Worm (Caenorhabditis elegans) whole organism, L4 larva: ENCODE data around the gene C17G10.7.

Experiments
- D1046.2 ChIP-seq: fragments of 200-800 bp; sonication (Bioruptor generic); IDR thresholded peaks from 2 replicates; pipeline ENCODE4 v1.3.6; 2022; ENCODE audit warnings: missing genetic modification characterization, missing compliant biosample characterization
- F10B5.3 ChIP-seq: sonication (generic microtip); optimal IDR thresholded peaks from 2 replicates; lab custom pipeline; 2016; ENCODE audit warnings: mild to moderate bottlenecking, missing genetic modification characterization, missing compliant biosample characterization
- F26F4.8 ChIP-seq: fragments of 200-800 bp; sonication (Bioruptor generic); conservative IDR thresholded peaks from 2 replicates; pipeline ENCODE4 v1.3.6; 2022; ENCODE audit warnings: missing genetic modification characterization, missing compliant biosample characterization
- F44E2.7 ChIP-seq: fragments of 200-800 bp; sonication (Bioruptor generic); IDR thresholded peaks from 2 replicates; pipeline ENCODE4 v2.1.2; 2022; ENCODE audit warnings: missing genetic modification characterization, missing compliant biosample characterization
- F49E8.2 ChIP-seq: sonication (generic microtip); optimal IDR thresholded peaks from 2 replicates; lab custom pipeline; 2016; ENCODE audit warnings: missing compliant biosample characterization, mild to moderate bottlenecking, missing genetic modification characterization, borderline replicate concordance
- T20F7.1 ChIP-seq: fragments of 200-800 bp; sonication (Bioruptor generic); optimal IDR thresholded peaks from 2 replicates; lab custom pipeline; 2018; ENCODE audit warnings: mild to moderate bottlenecking, missing genetic modification characterization, missing compliant biosample characterization
- T26A8.4 ChIP-seq: fragments of 200-800 bp; sonication (Bioruptor generic); IDR thresholded peaks from 2 replicates; pipeline ENCODE4 v1.3.6; 2022; ENCODE audit warnings: missing genetic modification characterization, missing compliant biosample characterization
- Y105C5A.15 ChIP-seq: fragments of 200-800 bp; sonication (Bioruptor generic); IDR thresholded peaks from 2 replicates; pipeline ENCODE4 v1.3.6; 2022; ENCODE audit warnings: missing genetic modification characterization, missing compliant biosample characterization
- Y48G9A.11 ChIP-seq: fragments of 200-800 bp; sonication (Bioruptor generic); IDR thresholded peaks from 2 replicates; pipeline ENCODE4 v1.3.6; 2022; ENCODE audit warnings: missing genetic modification reagents, missing genetic modification characterization, missing compliant biosample characterization
- Y5F2A.4 ChIP-seq: fragments of 200-800 bp; sonication (Bioruptor generic); optimal IDR thresholded peaks from 2 replicates; lab custom pipeline; 2018; ENCODE audit warnings: mild to moderate bottlenecking, missing genetic modification characterization, missing compliant biosample characterization
- Y75B8A.6 ChIP-seq: fragments of 200-800 bp; sonication (Bioruptor generic); IDR thresholded peaks from 2 replicates; pipeline ENCODE4 v1.3.6; 2022; ENCODE audit warnings: missing genetic modification reagents, missing genetic modification characterization, missing compliant biosample characterization
- aly-2 ChIP-seq: sonication (generic microtip); optimal IDR thresholded peaks from 2 replicates; lab custom pipeline; 2018; ENCODE audit warnings: missing biosample characterization, missing genetic modification characterization
- ceh-20 ChIP-seq: fragments of 200-800 bp; sonication (Bioruptor generic); IDR thresholded peaks from 2 replicates; pipeline ENCODE4 v1.3.6; 2022; ENCODE audit warnings: missing genetic modification reagents, missing genetic modification characterization, missing compliant biosample characterization
- ceh-32 ChIP-seq: sonication (generic microtip); optimal IDR thresholded peaks from 2 replicates; lab custom pipeline; 2016; ENCODE audit warnings: mild to moderate bottlenecking, missing genetic modification characterization, missing compliant biosample characterization; ENCODE audit not compliant: poor library complexity
- ceh-62 ChIP-seq: sonication (generic microtip); optimal IDR thresholded peaks from 2 replicates; lab custom pipeline; 2017; ENCODE audit warnings: missing biosample characterization, missing genetic modification characterization
- ceh-82 ChIP-seq: sonication (generic microtip); optimal IDR thresholded peaks from 2 replicates; lab custom pipeline; 2017; ENCODE audit warnings: missing biosample characterization, missing genetic modification characterization
- cey-2 ChIP-seq: sonication (generic microtip); optimal IDR thresholded peaks from 3 replicates; lab custom pipeline; 2017; ENCODE audit warnings: missing genetic modification characterization, mild to moderate bottlenecking, missing compliant biosample characterization, antibody characterized with exemption, borderline replicate concordance; ENCODE audit not compliant: insufficient read depth
- dmd-8 ChIP-seq: fragments of 200-800 bp; sonication (Bioruptor generic); IDR thresholded peaks from 2 replicates; pipeline ENCODE4 v1.3.6; 2022; ENCODE audit warnings: missing genetic modification characterization, missing compliant biosample characterization
- dmd-9 ChIP-seq: fragments of 200-800 bp; sonication (Bioruptor generic); IDR thresholded peaks from 2 replicates; pipeline ENCODE4 v1.3.6; 2022; ENCODE audit warnings: missing genetic modification reagents, missing genetic modification characterization, missing compliant biosample characterization
- dpl-1 ChIP-seq: fragments of 150-350 bp; optimal IDR thresholded peaks from 2 replicates; lab custom pipeline; 2014; ENCODE audit warnings: missing biosample characterization, missing genetic modification reagents, missing genetic modification characterization
- duxl-1 ChIP-seq: sonication (generic microtip); optimal IDR thresholded peaks from 2 replicates; lab custom pipeline; 2016; ENCODE audit warnings: mild to moderate bottlenecking, missing genetic modification characterization, moderate library complexity, missing compliant biosample characterization; ENCODE audit not compliant: poor library complexity
- dve-1 ChIP-seq: sonication (generic microtip); optimal IDR thresholded peaks from 2 replicates; lab custom pipeline; 2017; ENCODE audit warnings: antibody characterized with exemption, mild to moderate bottlenecking, missing genetic modification characterization, missing compliant biosample characterization; ENCODE audit not compliant: insufficient read depth
- hif-1 ChIP-seq, 2 experiments: sonication (generic microtip); optimal IDR thresholded peaks; 2 replicates each; lab custom pipeline; 2016 to 2017; ENCODE audit warnings: missing compliant biosample characterization in 2 of 2, missing genetic modification characterization in 2 of 2, missing genetic modification reagents in 2 of 2, missing genotype in 2 of 2, mild to moderate bottlenecking in 1 of 2
- lin-1 ChIP-seq: fragments of 200-800 bp; sonication (Bioruptor generic); IDR thresholded peaks from 2 replicates; pipeline ENCODE4 v1.3.6; 2022; ENCODE audit warnings: missing genetic modification reagents, missing genetic modification characterization, missing compliant biosample characterization
- lin-13 ChIP-seq: fragments of 150-350 bp; optimal IDR thresholded peaks from 2 replicates; lab custom pipeline; 2014; ENCODE audit warnings: missing biosample characterization, missing genetic modification reagents, missing genetic modification characterization
- lin-15B ChIP-seq: fragments of 150-350 bp; sonication (generic microtip); optimal IDR thresholded peaks from 3 replicates; lab custom pipeline; 2014; ENCODE audit warnings: missing biosample characterization, missing genetic modification characterization
- lin-38 ChIP-seq: fragments of 200-800 bp; sonication (Bioruptor generic); IDR thresholded peaks from 2 replicates; pipeline ENCODE4 v1.3.6; 2022; ENCODE audit warnings: missing genetic modification reagents, missing genetic modification characterization, missing compliant biosample characterization
- lsy-2 ChIP-seq, 2 experiments: fragments of 150-350 bp in 1 of 2; sonication (generic microtip) in 1 of 2; optimal IDR thresholded peaks; 2 replicates each; lab custom pipeline; 2014 to 2017; ENCODE audit warnings: missing biosample characterization in 2 of 2, missing genetic modification characterization in 2 of 2
- mdt-29 ChIP-seq: fragments of 200-800 bp; sonication (Bioruptor generic); IDR thresholded peaks from 2 replicates; pipeline ENCODE4 v1.3.6; 2022; ENCODE audit warnings: missing genetic modification reagents, missing genetic modification characterization, missing compliant biosample characterization
- mep-1 ChIP-seq: fragments of 150-350 bp; sonication (generic microtip); optimal IDR thresholded peaks from 3 replicates; lab custom pipeline; 2014; ENCODE audit warnings: missing biosample characterization, missing genetic modification characterization
- mes-2 ChIP-seq: sonication (generic microtip); optimal IDR thresholded peaks from 2 replicates; lab custom pipeline; 2016; ENCODE audit warnings: missing genotype, mild to moderate bottlenecking, missing genetic modification characterization, missing compliant biosample characterization; ENCODE audit not compliant: poor library complexity, severe bottlenecking
- mxl-2 ChIP-seq: fragments of 200-800 bp; sonication (Bioruptor generic); conservative IDR thresholded peaks from 2 replicates; pipeline ENCODE4 v1.3.6; 2022; ENCODE audit warnings: missing genetic modification reagents, missing genetic modification characterization, missing compliant biosample characterization
- nhr-10 ChIP-seq: fragments of 150-350 bp; optimal IDR thresholded peaks from 2 replicates; lab custom pipeline; 2014; ENCODE audit warnings: missing biosample characterization, missing genetic modification characterization
- nhr-11 ChIP-seq: fragments of 150-350 bp; optimal IDR thresholded peaks from 2 replicates; lab custom pipeline; 2014; ENCODE audit warnings: missing biosample characterization, missing genetic modification characterization
- nhr-111 ChIP-seq: fragments of 200-800 bp; sonication (Bioruptor generic); optimal IDR thresholded peaks from 2 replicates; lab custom pipeline; 2018; ENCODE audit warnings: mild to moderate bottlenecking, missing genetic modification characterization, missing compliant biosample characterization
- nhr-28 ChIP-seq: fragments of 150-350 bp; optimal IDR thresholded peaks from 2 replicates; lab custom pipeline; 2014; ENCODE audit warnings: missing biosample characterization, missing genetic modification characterization
- nhr-48 ChIP-seq: sonication (generic microtip); optimal IDR thresholded peaks from 2 replicates; lab custom pipeline; 2016; ENCODE audit warnings: mild to moderate bottlenecking, missing genetic modification characterization, missing compliant biosample characterization
- nhr-6 ChIP-seq: fragments of 150-350 bp; optimal IDR thresholded peaks from 2 replicates; lab custom pipeline; 2014; ENCODE audit warnings: missing biosample characterization, missing genetic modification characterization
- nhr-76 ChIP-seq: fragments of 150-350 bp; optimal IDR thresholded peaks from 2 replicates; lab custom pipeline; 2014; ENCODE audit warnings: missing biosample characterization, missing genetic modification characterization
- nhr-77 ChIP-seq: fragments of 150-350 bp; optimal IDR thresholded peaks from 2 replicates; lab custom pipeline; 2014; ENCODE audit warnings: missing biosample characterization, missing genetic modification characterization
- set-16 ChIP-seq: fragments of 200-800 bp; sonication (Bioruptor generic); IDR thresholded peaks from 2 replicates; pipeline ENCODE4 v1.3.6; 2022; ENCODE audit warnings: missing genetic modification reagents, missing genetic modification characterization, missing compliant biosample characterization
- snpc-1.2 ChIP-seq: fragments of 200-800 bp; sonication (Bioruptor generic); IDR thresholded peaks from 2 replicates; pipeline ENCODE4 v1.3.6; 2022; ENCODE audit warnings: missing genetic modification reagents, missing genetic modification characterization, missing compliant biosample characterization
- spr-1 ChIP-seq: sonication (generic microtip); optimal IDR thresholded peaks from 2 replicates; lab custom pipeline; 2016; ENCODE audit warnings: mild to moderate bottlenecking, missing genetic modification characterization, missing compliant biosample characterization
- tra-1 ChIP-seq: fragments of 200-800 bp; sonication (Bioruptor generic); IDR thresholded peaks from 2 replicates; pipeline ENCODE4 v1.3.6; 2022; ENCODE audit warnings: missing genetic modification reagents, missing genetic modification characterization, missing compliant biosample characterization
- unc-130 ChIP-seq: sonication (generic microtip); optimal IDR thresholded peaks from 2 replicates; lab custom pipeline; 2016; ENCODE audit warnings: missing genetic modification reagents, missing genetic modification characterization, missing compliant biosample characterization
- unc-62 ChIP-seq, 3 experiments: fragments of 150-350 bp in 1 of 3; sonication (generic microtip); optimal IDR thresholded peaks in 2 of 3; peaks in 1 of 3; 1 replicate in 1 of 3; 2 replicates in 2 of 3; lab custom pipeline; 2014 to 2017; ENCODE audit warnings: missing biosample characterization in 3 of 3, missing genetic modification characterization in 3 of 3, missing genetic modification reagents in 3 of 3, missing genotype in 1 of 3
- zfp-3 ChIP-seq: fragments of 200-800 bp; sonication (Bioruptor generic); conservative IDR thresholded peaks from 2 replicates; pipeline ENCODE4 v1.3.6; 2022; ENCODE audit warnings: missing genetic modification reagents, missing genetic modification characterization, missing compliant biosample characterization
- zip-2 ChIP-seq: fragments of 150-350 bp; optimal IDR thresholded peaks from 2 replicates; lab custom pipeline; 2014; ENCODE audit warnings: missing biosample characterization, missing genetic modification characterization

The C17G10.7 gene

DNA sequence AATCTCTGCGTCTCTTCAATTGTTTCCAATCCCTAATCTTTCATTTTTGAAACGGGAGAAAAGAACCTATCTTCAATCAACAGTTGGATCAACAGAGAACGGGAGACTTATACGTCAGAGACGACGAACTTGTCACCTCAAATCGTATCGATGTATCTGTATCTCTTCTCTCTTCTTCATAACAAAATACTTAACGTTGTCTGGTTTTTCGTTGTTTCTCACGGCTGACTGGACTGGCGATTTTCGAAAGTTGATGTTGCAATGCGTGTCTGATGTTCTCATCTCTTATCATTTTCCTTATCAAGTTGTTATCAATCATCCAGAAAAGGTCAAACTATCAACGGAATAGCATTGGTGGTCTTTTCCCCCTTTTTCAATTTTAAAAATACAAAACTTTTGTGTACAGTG, 2.1 kb downstream of the C17G10.7 start (continued):
- no peak for TF ChIP-seq Y5F2A.4
- no peak for TF ChIP-seq F44E2.7 (GFP tag; lab: Robert Waterston, UW)
- TF ChIP-seq spr-1 (tag; lab: Kevin White, UChicago) = no peak
- no peak for TF ChIP-seq lin-15B (tag; lab: Kevin White, UChicago)
- TF ChIP-seq snpc-1.2 (GFP tag; lab: Robert Waterston, UW) = no peak
- TF ChIP-seq ceh-20 = no peak
- no peak for TF ChIP-seq mxl-2 (GFP tag; lab: Robert Waterston, UW)
- no peak for TF ChIP-seq lin-13 (GFP tag; lab: Kevin White, UChicago)
- TF ChIP-seq nhr-77 (tag; lab: Kevin White, UChicago) = peak; percentile 66
- TF ChIP-seq F26F4.8 (GFP tag; lab: Robert Waterston, UW) = no peak
- peak; percentile 41 for TF ChIP-seq cey-2 (tag; lab: Kevin White, UChicago)
- no peak for TF ChIP-seq set-16 (GFP tag; lab: Robert Waterston, UW)
- no peak for TF ChIP-seq lin-1 (GFP tag; lab: Robert Waterston, UW)
- TF ChIP-seq lin-38 (GFP tag; lab: Robert Waterston, UW) = no peak
- no peak for TF ChIP-seq F49E8.2 (tag; lab: Kevin White, UChicago)
- peak; percentile 51 for TF ChIP-seq nhr-76
- no peak for TF ChIP-seq ceh-62
- TF ChIP-seq hif-1 (tag; optimal IDR thresholded peaks at IDR 0.05; lab: Kevin White, UChicago) = no peak
- peak; percentile 86 for TF ChIP-seq nhr-10 (tag; lab: Kevin White, UChicago)
- TF ChIP-seq dmd-8 (GFP tag; lab: Robert Waterston, UW) = no peak
- TF ChIP-seq D1046.2 (GFP tag; lab: Robert Waterston, UW) = no peak
- no peak for TF ChIP-seq Y48G9A.11 (GFP tag; lab: Robert Waterston, UW)
- TF ChIP-seq nhr-111 (GFP tag; lab: Kevin White, UChicago) = no peak
- peak; percentile 68 for TF ChIP-seq dve-1 (tag; lab: Kevin White, UChicago)
- no peak for TF ChIP-seq zfp-3 (GFP tag; lab: Robert Waterston, UW)
- TF ChIP-seq mes-2 (tag; lab: Kevin White, UChicago) = no peak
- no peak for TF ChIP-seq T20F7.1 (GFP tag; lab: Kevin White, UChicago)
- TF ChIP-seq dmd-9 = no peak
- no peak for TF ChIP-seq T26A8.4 (GFP tag; lab: Robert Waterston, UW)
- no peak for TF ChIP-seq Y75B8A.6 (GFP tag; lab: Robert Waterston, UW)
- TF ChIP-seq dpl-1 (GFP tag; lab: Kevin White, UChicago) = no peak
- TF ChIP-seq tra-1 (GFP tag; lab: Robert Waterston, UW) = 0 out of 2 replicates have a peak, but pooled peaks have one; percentile 5
- no peak for TF ChIP-seq ceh-82
- no peak for TF ChIP-seq mdt-29 (GFP tag; lab: Robert Waterston, UW)

- TF ChIP-seq nhr-6 (tag; lab: Kevin White, UChicago) = no peak
- TF ChIP-seq nhr-28 (tag; lab: Kevin White, UChicago) = no peak
- TF ChIP-seq dmd-8 (GFP tag; lab: Robert Waterston, UW) = no peak
- TF ChIP-seq F10B5.3 (tag; lab: Kevin White, UChicago) = no peak
- TF ChIP-seq zip-2 (tag; lab: Kevin White, UChicago) = no peak
- TF ChIP-seq zfp-3 (GFP tag; lab: Robert Waterston, UW) = no peak
- no peak for TF ChIP-seq nhr-48 (tag; lab: Kevin White, UChicago)
- TF ChIP-seq unc-62 (GFP tag; optimal IDR thresholded peaks at IDR 0.05 in 1 of 2; lab: Kevin White, UChicago) = no peak
- no peak for TF ChIP-seq unc-62 (tag; optimal IDR thresholded peaks at IDR 0.05; lab: Kevin White, UChicago)
- TF ChIP-seq lsy-2 (tag; optimal IDR thresholded peaks at IDR 0.05; lab: Kevin White, UChicago) = no peak
- TF ChIP-seq aly-2 (tag; lab: Kevin White, UChicago) = no peak
- no peak for TF ChIP-seq mdt-29 (GFP tag; lab: Robert Waterston, UW)
- no peak for TF ChIP-seq mep-1
- no peak for TF ChIP-seq hif-1 (tag; optimal IDR thresholded peaks at IDR 0.05; lab: Kevin White, UChicago)
- TF ChIP-seq duxl-1 (tag; lab: Kevin White, UChicago) = no peak
- no peak for TF ChIP-seq ceh-32 (tag; lab: Kevin White, UChicago)
- no peak for TF ChIP-seq nhr-77 (tag; lab: Kevin White, UChicago)
- no peak for TF ChIP-seq Y105C5A.15 (GFP tag; lab: Robert Waterston, UW)
- no peak for TF ChIP-seq unc-130 (GFP tag; lab: Kevin White, UChicago)
- TF ChIP-seq dmd-9 = no peak
- no peak for TF ChIP-seq nhr-11 (tag; lab: Kevin White, UChicago)
These were observed 3.2 kb downstream of the C17G10.7 start for ce11 chrII:5604441-5604840.
